Worm (Caenorhabditis elegans): Measurements from ENCODE around the gene nhr-50.

The nhr-50 gene

DNA sequence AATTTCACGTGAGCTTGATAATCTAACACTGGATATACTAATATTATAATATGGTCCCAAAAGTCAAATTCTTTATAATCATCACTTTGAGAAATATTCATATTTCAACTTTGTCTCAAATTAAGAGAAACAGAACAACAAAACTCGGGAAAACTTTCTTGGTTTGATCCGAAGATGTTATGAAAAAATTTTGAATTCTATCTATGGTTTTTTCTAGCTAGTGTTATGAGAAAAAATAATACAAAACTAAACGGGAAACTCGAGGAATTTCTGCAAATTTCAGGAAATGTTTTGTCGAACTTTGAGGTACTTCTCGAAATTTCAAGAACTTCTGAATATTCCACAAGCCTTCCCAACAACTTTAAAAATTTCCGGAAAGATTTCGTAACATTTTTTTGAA, 49.5 kb downstream of the nhr-50 start, which contains the start of gene srw-59:
Gene srw-59, minus strand, starts transcription at position 101 of the 400 bp plus-strand sequence.
- TF ChIP-seq nhr-28 (tag; optimal IDR thresholded peaks at IDR 0.05) (no peak), lin-32 (GFP tag; optimal IDR thresholded peaks at IDR 0.05) (no peak), cnd-1 (tag; optimal IDR thresholded peaks at IDR 0.05) (no peak), mep-1 (tag; optimal IDR thresholded peaks at IDR 0.05) (no peak), unc-39 (tag; optimal IDR thresholded peaks at IDR 0.05) (no peak), zip-8 (tag; optimal IDR thresholded peaks at IDR 0.05) (no peak), bed-3 (GFP tag; optimal IDR thresholded peaks at IDR 0.05) (no peak), mab-5 (tag; optimal IDR thresholded peaks at IDR 0.05) (no peak), nhr-2 (tag; optimal IDR thresholded peaks at IDR 0.05) (no peak), unc-62 (GFP tag; optimal IDR thresholded peaks at IDR 0.05) (no peak), sptf-1 (tag; optimal IDR thresholded peaks at IDR 0.05) (no peak), nhr-12 (tag; optimal IDR thresholded peaks at IDR 0.05) (no peak), blmp-1 (tag; optimal IDR thresholded peaks at IDR 0.05) (no peak), lsy-2 (tag; optimal IDR thresholded peaks at IDR 0.05) (no peak), ceh-39 (tag; optimal IDR thresholded peaks at IDR 0.05) (no peak), ces-1 (GFP tag; optimal IDR thresholded peaks at IDR 0.05) (no peak)

Data from whole organism, mixed stage, embryonic.